Worm (Caenorhabditis elegans) whole organism, L3 larva: Measurements from ENCODE around the gene nhl-3.

Experiments
- R02D3.7 ChIP-seq: fragments of 150-350 bp; optimal IDR thresholded peaks from 2 replicates; lab custom pipeline; 2014; ENCODE audit warnings: missing biosample characterization, missing genetic modification characterization
- ZK546.5 ChIP-seq: sonication (generic microtip); optimal IDR thresholded peaks from 2 replicates; lab custom pipeline; 2017; ENCODE audit warnings: missing biosample characterization, missing genetic modification characterization
- ama-1 ChIP-seq: fragments of 150-350 bp; optimal IDR thresholded peaks from 2 replicates; lab custom pipeline; 2018
- ceh-16 ChIP-seq: sonication (generic microtip); optimal IDR thresholded peaks from 2 replicates; lab custom pipeline; 2017; ENCODE audit warnings: missing biosample characterization, missing genetic modification characterization
- ceh-28 ChIP-seq: fragments of 150-350 bp; optimal IDR thresholded peaks from 2 replicates; lab custom pipeline; 2014; ENCODE audit warnings: missing biosample characterization, missing genetic modification reagents, missing genetic modification characterization
- ceh-82 ChIP-seq: fragments of 150-350 bp; optimal IDR thresholded peaks from 2 replicates; lab custom pipeline; 2014; ENCODE audit warnings: missing biosample characterization, missing genetic modification characterization
- ceh-9 ChIP-seq: sonication (generic microtip); optimal IDR thresholded peaks from 2 replicates; lab custom pipeline; 2018; ENCODE audit warnings: missing biosample characterization, missing genetic modification characterization
- egl-27 ChIP-seq: sonication (generic microtip); optimal IDR thresholded peaks from 4 replicates; lab custom pipeline; 2017; ENCODE audit warnings: missing biosample characterization, missing genetic modification reagents, missing genetic modification characterization
- egl-5 ChIP-seq: fragments of 150-350 bp; optimal IDR thresholded peaks from 2 replicates; lab custom pipeline; 2017; ENCODE audit warnings: missing biosample characterization, missing genetic modification reagents, missing genetic modification characterization, inconsistent platforms
- elt-1 ChIP-seq: fragments of 150-350 bp; optimal IDR thresholded peaks from 2 replicates; lab custom pipeline; 2014; ENCODE audit warnings: missing biosample characterization, missing genetic modification characterization
- elt-2 ChIP-seq: sonication (generic microtip); optimal IDR thresholded peaks from 2 replicates; lab custom pipeline; 2016; ENCODE audit warnings: missing genetic modification reagents, mild to moderate bottlenecking, missing genetic modification characterization, missing compliant biosample characterization
- elt-3 ChIP-seq, 3 experiments: fragments of 150-350 bp in 1 of 3; sonication (generic microtip) in 2 of 3; optimal IDR thresholded peaks; 2 replicates in 2 of 3; 4 replicates in 1 of 3; lab custom pipeline; 2014 to 2017; ENCODE audit warnings: missing biosample characterization in 3 of 3, missing genetic modification characterization in 3 of 3
- eor-1 ChIP-seq, 2 experiments: fragments of 150-350 bp; optimal IDR thresholded peaks; 2 replicates each; lab custom pipeline; 2014 to 2018; ENCODE audit warnings: missing biosample characterization in 2 of 2, missing genetic modification characterization in 2 of 2
- fkh-10 ChIP-seq: sonication (generic microtip); optimal IDR thresholded peaks from 2 replicates; lab custom pipeline; 2017; ENCODE audit warnings: missing biosample characterization, missing genetic modification reagents, missing genetic modification characterization
- fkh-2 ChIP-seq: fragments of 150-350 bp; optimal IDR thresholded peaks from 2 replicates; lab custom pipeline; 2014; ENCODE audit warnings: missing biosample characterization, missing genetic modification reagents, missing genetic modification characterization
- hmg-11 ChIP-seq: sonication (generic microtip); optimal IDR thresholded peaks from 2 replicates; lab custom pipeline; 2016; ENCODE audit warnings: missing genetic modification characterization, missing compliant biosample characterization
- lsy-12 ChIP-seq: sonication (generic microtip); optimal IDR thresholded peaks from 2 replicates; lab custom pipeline; 2016; ENCODE audit warnings: mild to moderate bottlenecking, missing genetic modification characterization, missing compliant biosample characterization
- mdl-1 ChIP-seq: fragments of 150-350 bp; optimal IDR thresholded peaks from 2 replicates; lab custom pipeline; 2014; ENCODE audit warnings: missing biosample characterization, missing genetic modification characterization
- mml-1 ChIP-seq: fragments of 150-350 bp; sonication (generic microtip); optimal IDR thresholded peaks from 3 replicates; lab custom pipeline; 2014; ENCODE audit warnings: missing biosample characterization, missing genetic modification characterization
- nfya-1 ChIP-seq: sonication (generic microtip); optimal IDR thresholded peaks from 2 replicates; lab custom pipeline; 2017; ENCODE audit warnings: missing genetic modification characterization, mild to moderate bottlenecking, missing compliant biosample characterization, antibody characterized with exemption, moderate library complexity; ENCODE audit not compliant: insufficient read depth
- nhr-12 ChIP-seq: fragments of 150-350 bp; optimal IDR thresholded peaks from 2 replicates; lab custom pipeline; 2014; ENCODE audit warnings: missing biosample characterization, missing genetic modification characterization
- nhr-237 ChIP-seq: fragments of 150-350 bp; optimal IDR thresholded peaks from 2 replicates; lab custom pipeline; 2014; ENCODE audit warnings: missing biosample characterization, missing genetic modification characterization
- nhr-25 ChIP-seq: sonication (generic microtip); optimal IDR thresholded peaks from 2 replicates; lab custom pipeline; 2017; ENCODE audit warnings: missing biosample characterization, missing genetic modification characterization
- nhr-43 ChIP-seq: sonication (generic microtip); optimal IDR thresholded peaks from 2 replicates; lab custom pipeline; 2016; ENCODE audit warnings: mild to moderate bottlenecking, missing genetic modification characterization, missing compliant biosample characterization; ENCODE audit not compliant: poor library complexity, severe bottlenecking
- nhr-67 ChIP-seq: fragments of 150-350 bp; optimal IDR thresholded peaks from 2 replicates; lab custom pipeline; 2014; ENCODE audit warnings: missing biosample characterization, missing genetic modification characterization
- nhr-76 ChIP-seq: fragments of 150-350 bp; sonication (generic microtip); optimal IDR thresholded peaks from 5 replicates; lab custom pipeline; 2014; ENCODE audit warnings: missing biosample characterization, missing genetic modification characterization
- nhr-77 ChIP-seq: fragments of 150-350 bp; optimal IDR thresholded peaks from 2 replicates; lab custom pipeline; 2014; ENCODE audit warnings: missing biosample characterization, missing genetic modification characterization
- pqm-1 ChIP-seq: fragments of 150-350 bp; optimal IDR thresholded peaks from 2 replicates; lab custom pipeline; 2017; ENCODE audit warnings: missing biosample characterization, missing genetic modification characterization, inconsistent platforms
- sea-2 ChIP-seq: fragments of 150-350 bp; sonication (generic microtip); optimal IDR thresholded peaks from 4 replicates; lab custom pipeline; 2014; ENCODE audit warnings: missing biosample characterization, missing genetic modification reagents, missing genetic modification characterization
- tbx-2 ChIP-seq: sonication (generic microtip); optimal IDR thresholded peaks from 2 replicates; lab custom pipeline; 2016; ENCODE audit warnings: mild to moderate bottlenecking, missing genetic modification characterization, missing compliant biosample characterization
- unc-39 ChIP-seq: sonication (generic microtip); optimal IDR thresholded peaks from 4 replicates; lab custom pipeline; 2017; ENCODE audit warnings: missing biosample characterization, missing genetic modification characterization
- unc-62 ChIP-seq: fragments of 150-350 bp; sonication (generic microtip); optimal IDR thresholded peaks from 4 replicates; lab custom pipeline; 2014; ENCODE audit warnings: missing biosample characterization, missing genetic modification reagents, missing genetic modification characterization
- zag-1 ChIP-seq: fragments of 150-350 bp; optimal IDR thresholded peaks from 2 replicates; lab custom pipeline; 2014; ENCODE audit warnings: missing biosample characterization, missing genetic modification characterization
- ztf-11 ChIP-seq: fragments of 150-350 bp; optimal IDR thresholded peaks from 2 replicates; lab custom pipeline; 2014; ENCODE audit warnings: missing biosample characterization, missing genetic modification characterization
- ztf-4 ChIP-seq: fragments of 150-350 bp; optimal IDR thresholded peaks from 2 replicates; lab custom pipeline; 2014; ENCODE audit warnings: missing biosample characterization, missing genetic modification characterization

Gene nhl-3

DNA sequence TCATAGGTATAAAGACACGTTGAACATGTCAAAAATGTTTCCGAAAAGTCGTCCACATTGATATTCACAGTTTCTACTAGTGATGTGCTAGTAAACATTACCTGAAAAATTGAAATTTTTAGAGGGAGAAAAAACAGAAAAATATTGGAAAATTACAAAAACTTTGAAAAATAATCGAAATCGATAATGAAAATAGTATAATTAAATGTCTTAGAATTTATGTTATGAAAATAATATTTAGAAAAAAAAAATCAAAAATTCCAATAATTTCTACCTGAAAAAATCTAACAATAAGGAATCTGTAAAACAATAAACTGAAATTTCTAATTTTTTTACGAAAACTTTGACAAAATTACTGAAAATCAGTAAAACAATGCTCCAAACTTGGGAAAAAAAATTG is at the start of gene nhl-3:
Gene nhl-3, minus strand, starts transcription at position 101 of the 400 bp plus-strand sequence.
- TF ChIP-seq nhr-12 (tag; lab: Kevin White, UChicago) (no peak), ceh-9 (tag; lab: Kevin White, UChicago) (no peak), ZK546.5 (tag; lab: Kevin White, UChicago) (no peak), R02D3.7 (tag; lab: Kevin White, UChicago) (no peak), elt-2 (no peak), nhr-67 (tag; lab: Kevin White, UChicago) (no peak), egl-5 (tag; lab: Kevin White, UChicago) (no peak), ztf-11 (no peak), elt-1 (tag; lab: Kevin White, UChicago) (no peak), ceh-28 (tag; lab: Kevin White, UChicago) (no peak), nfya-1 (tag; lab: Kevin White, UChicago) (no peak), ama-1 (lab: Kevin White, UChicago) (no peak), nhr-25 (tag; lab: Kevin White, UChicago) (no peak), nhr-77 (tag; lab: Kevin White, UChicago) (no peak), ceh-16 (no peak), mdl-1 (tag; lab: Kevin White, UChicago) (no peak), zag-1 (tag; lab: Kevin White, UChicago) (no peak), egl-27 (no peak), pqm-1 (tag; lab: Kevin White, UChicago) (no peak)

DNA sequence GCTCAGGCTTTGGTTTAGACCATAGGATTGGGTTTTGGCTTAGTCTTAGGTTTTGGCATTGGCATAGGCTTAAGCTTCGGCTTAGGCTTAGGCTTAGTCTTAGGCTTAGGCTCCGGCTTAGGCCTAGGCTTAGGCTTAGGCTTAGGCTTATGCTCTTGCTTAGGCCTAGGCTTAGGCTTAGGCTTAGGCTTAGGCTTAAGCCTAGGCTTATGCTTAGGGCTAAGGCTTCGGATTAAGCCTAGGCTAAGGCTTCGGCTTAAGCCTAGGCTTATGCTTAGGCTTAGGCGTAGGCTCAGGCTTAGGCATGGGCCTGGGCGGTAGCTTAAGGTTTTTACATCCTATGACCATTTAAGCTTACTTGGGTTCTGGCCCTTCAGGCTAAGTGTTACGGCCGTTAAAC is 49.4 kb upstream of the nhl-3 start:
- TF ChIP-seq pqm-1 (tag; lab: Kevin White, UChicago) (no peak), ztf-4 (tag; lab: Kevin White, UChicago) (no peak), ztf-11 (no peak), ama-1 (lab: Kevin White, UChicago) (no peak), sea-2 (GFP tag; lab: Kevin White, UChicago) (no peak), nhr-237 (no peak), ceh-9 (tag; lab: Kevin White, UChicago) (no peak), lsy-12 (tag; lab: Kevin White, UChicago) (no peak), nhr-43 (tag; lab: Kevin White, UChicago) (no peak), nhr-67 (tag; lab: Kevin White, UChicago) (no peak)
- TF ChIP-seq, all 47 proteins: peak for 0

DNA sequence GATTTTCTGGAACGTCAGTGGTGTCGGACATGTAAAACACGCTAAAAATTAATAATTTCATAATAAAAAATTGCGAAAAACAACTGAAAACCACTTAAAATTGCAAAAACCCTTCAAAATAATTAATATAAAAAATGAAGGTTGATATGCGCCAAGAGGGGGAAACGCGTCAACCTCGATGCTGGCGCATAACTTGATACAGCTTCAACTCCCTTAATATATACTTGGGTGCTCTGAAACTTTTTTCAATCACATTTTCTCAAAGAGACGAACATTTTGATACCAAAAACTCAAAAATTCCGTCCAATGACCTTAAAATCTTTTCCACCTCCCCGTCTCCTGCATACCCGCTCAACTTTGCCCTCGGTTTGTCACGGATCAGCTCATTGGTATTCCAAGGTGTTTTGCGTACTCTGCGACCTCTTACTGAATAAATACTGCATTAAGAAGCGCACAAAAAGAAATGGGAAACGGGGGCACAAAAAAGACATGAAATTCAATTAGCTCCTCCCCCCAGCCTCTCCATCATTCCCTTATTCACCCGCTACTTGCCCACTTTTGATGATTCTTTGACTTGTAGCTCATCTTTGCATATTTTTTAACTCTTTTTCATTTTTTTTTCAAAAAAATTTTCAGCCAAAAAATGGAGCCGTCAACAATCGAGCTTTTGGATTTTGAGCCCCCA is 48.5 kb upstream of the nhl-3 start, which contains the start of the genes K07E8.7 and frpr-14:
Gene K07E8.7, minus strand, starts transcription at position 47 of the 685 bp plus-strand sequence.
Gene frpr-14, plus strand, starts transcription at position 635 of the 685 bp plus-strand sequence.
- TF ChIP-seq unc-62 (GFP tag; lab: Kevin White, UChicago), result no peak
- TF ChIP-seq ZK546.5 (tag; lab: Kevin White, UChicago), result no peak
- TF ChIP-seq nfya-1 (tag; lab: Kevin White, UChicago), result peak; percentile 39
- TF ChIP-seq hmg-11 (tag; lab: Kevin White, UChicago), result no peak
- no peak for TF ChIP-seq zag-1 (tag; lab: Kevin White, UChicago)
- no peak for TF ChIP-seq egl-5 (tag; lab: Kevin White, UChicago)

DNA sequence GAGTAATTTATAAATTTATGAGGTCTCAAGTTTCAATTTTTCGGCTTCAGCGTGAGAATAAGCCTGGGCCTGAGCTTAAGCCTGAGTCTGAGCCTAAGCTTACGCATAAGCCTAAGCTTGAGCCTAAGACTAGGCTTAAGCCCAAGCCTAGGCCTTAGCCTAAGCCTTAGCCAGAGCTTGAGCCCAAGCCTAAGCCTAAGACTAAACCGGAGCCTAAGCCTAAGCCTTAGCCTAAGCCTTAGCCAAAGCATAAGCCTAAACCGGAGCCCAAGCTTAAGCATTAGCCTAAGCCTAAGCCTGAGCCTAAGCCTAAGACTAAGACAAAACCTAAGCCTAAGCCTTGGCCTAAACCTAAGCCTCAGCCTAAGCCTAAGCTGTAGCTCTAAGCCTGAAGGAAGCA is 41.8 kb upstream of the nhl-3 start:
- no peak for TF ChIP-seq elt-1 (tag; lab: Kevin White, UChicago)
- TF ChIP-seq elt-3 (tag; optimal IDR thresholded peaks at IDR 0.05; lab: Kevin White, UChicago), result no peak
- no peak for TF ChIP-seq fkh-10 (GFP tag; lab: Kevin White, UChicago)
- no peak for TF ChIP-seq sea-2 (GFP tag; lab: Kevin White, UChicago)
- no peak for TF ChIP-seq hmg-11 (tag; lab: Kevin White, UChicago)
- TF ChIP-seq, all 47 proteins: peak for 0

DNA sequence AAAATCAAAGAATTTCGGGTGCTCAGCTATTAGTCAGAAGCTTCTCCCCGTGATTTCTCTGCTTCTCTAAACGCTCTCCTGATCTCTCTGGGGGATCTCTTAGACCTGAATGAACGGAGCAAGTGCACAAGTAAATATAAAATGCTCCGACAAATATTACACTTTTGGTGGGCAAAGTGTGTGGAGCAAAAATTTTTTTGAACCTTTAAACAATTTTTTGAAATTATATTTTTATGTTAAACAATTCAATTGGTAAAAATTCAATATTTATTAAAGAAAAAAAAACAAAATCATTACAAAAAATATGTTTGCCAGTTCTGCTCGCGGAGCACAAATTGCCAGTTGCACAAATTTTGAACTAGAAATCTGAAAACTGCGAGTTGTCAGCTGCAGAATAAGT is 37.5 kb upstream of the nhl-3 start, which contains the start of gene K07E8.6:
Gene K07E8.6, minus strand, starts transcription at position 101 of the 400 bp plus-strand sequence.
- peak; percentile 26 for TF ChIP-seq nfya-1 (tag; lab: Kevin White, UChicago)
- no peak for TF ChIP-seq eor-1 (tag; optimal IDR thresholded peaks at IDR 0.05; lab: Kevin White, UChicago)

DNA sequence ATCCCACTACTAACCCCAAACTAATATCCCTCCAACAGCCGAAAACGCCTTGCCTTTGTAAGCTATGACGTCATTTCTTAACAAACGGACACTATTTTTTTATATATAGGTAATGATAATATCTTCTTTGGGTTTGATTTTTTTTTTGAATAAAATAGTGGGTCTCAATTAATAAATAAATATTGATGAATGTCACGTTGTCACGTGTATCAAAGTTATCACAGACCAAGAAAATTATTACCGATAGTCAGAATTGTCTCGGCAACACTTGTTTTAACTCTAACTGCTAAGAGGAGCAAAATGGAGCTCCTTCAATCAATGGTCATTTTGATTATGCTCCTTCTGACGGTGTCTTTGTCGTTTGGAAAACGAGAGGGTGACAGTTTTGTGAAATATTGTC is 32.1 kb upstream of the nhl-3 start, which contains the start of gene T04B8.1:
Gene T04B8.1, plus strand, starts transcription at position 301 of the 400 bp plus-strand sequence.
- TF ChIP-seq nhr-76 (tag; lab: Kevin White, UChicago), result no peak
- TF ChIP-seq nhr-237, result no peak
- TF ChIP-seq tbx-2, result no peak
- TF ChIP-seq ZK546.5 (tag; lab: Kevin White, UChicago), result no peak
- no peak for TF ChIP-seq unc-39 (tag; lab: Kevin White, UChicago)
- TF ChIP-seq nhr-67 (tag; lab: Kevin White, UChicago), result no peak
- TF ChIP-seq fkh-2, result no peak
- TF ChIP-seq mml-1 (tag; lab: Kevin White, UChicago), result no peak
- no peak for TF ChIP-seq ceh-82 (tag; lab: Kevin White, UChicago)
